Fruit fly (Drosophila melanogaster) whole organism, embryonic: ENCODE measurements around the gene comm.

Experiments used
- BEAF-32 ChIP-seq: fragments of 200-800 bp; sonication (Bioruptor generic); optimal IDR thresholded peaks from 3 replicates; lab custom pipeline; 2017; ENCODE audit warnings: missing biosample characterization, missing genetic modification characterization, mild to moderate bottlenecking, moderate library complexity, missing genetic modification reagents
- CG10147 ChIP-seq: fragments of 200-800 bp; sonication (Bioruptor generic); optimal IDR thresholded peaks from 2 replicates; lab custom pipeline; 2019; ENCODE audit warnings: missing biosample characterization, mild to moderate bottlenecking, missing genetic modification characterization, moderate library complexity
- CG10267 ChIP-seq: fragments of 200-800 bp; sonication (Bioruptor generic); optimal IDR thresholded peaks from 2 replicates; lab custom pipeline; 2018; ENCODE audit warnings: missing biosample characterization, mild to moderate bottlenecking, missing genetic modification characterization, moderate library complexity
- CG10979 ChIP-seq: fragments of 200-800 bp; sonication (Bioruptor generic); optimal IDR thresholded peaks from 2 replicates; lab custom pipeline; 2018; ENCODE audit warnings: missing biosample characterization, mild to moderate bottlenecking, missing genetic modification characterization, moderate library complexity
- CG11504 ChIP-seq: fragments of 200-800 bp; sonication (Bioruptor generic); optimal IDR thresholded peaks from 3 replicates; lab custom pipeline; 2019; ENCODE audit warnings: missing biosample characterization, mild to moderate bottlenecking, missing genetic modification characterization, moderate library complexity
- CG12236 ChIP-seq: fragments of 200-800 bp; sonication (Bioruptor generic); optimal IDR thresholded peaks from 2 replicates; lab custom pipeline; 2016; ENCODE audit warnings: missing biosample characterization, missing genetic modification characterization
- CG12391 ChIP-seq: fragments of 200-800 bp; sonication (Bioruptor generic); optimal IDR thresholded peaks from 3 replicates; lab custom pipeline; 2018; ENCODE audit warnings: missing biosample characterization, mild to moderate bottlenecking, missing genetic modification characterization, moderate library complexity
- CG13775 ChIP-seq: fragments of 200-800 bp; sonication (Bioruptor generic); optimal IDR thresholded peaks from 3 replicates; lab custom pipeline; 2017; ENCODE audit warnings: missing biosample characterization, mild to moderate bottlenecking, missing genetic modification characterization
- CG14710 ChIP-seq: fragments of 200-800 bp; sonication (Bioruptor generic); optimal IDR thresholded peaks from 3 replicates; lab custom pipeline; 2019; ENCODE audit warnings: missing biosample characterization, mild to moderate bottlenecking, missing genetic modification characterization, moderate library complexity
- CG15601 ChIP-seq: fragments of 200-800 bp; sonication (Bioruptor generic); optimal IDR thresholded peaks from 3 replicates; lab custom pipeline; 2019; ENCODE audit warnings: missing biosample characterization, mild to moderate bottlenecking, missing genetic modification characterization, moderate library complexity
- CG17361 ChIP-seq: fragments of 200-800 bp; sonication (Bioruptor generic); IDR thresholded peaks from 3 replicates; pipeline ENCODE4 v1.3.6; 2022; ENCODE audit warnings: missing biosample characterization, missing genetic modification characterization
- CG17829 ChIP-seq: fragments of 200-800 bp; optimal IDR thresholded peaks from 2 replicates; lab custom pipeline; 2019; ENCODE audit warnings: missing biosample characterization, mild to moderate bottlenecking, missing genetic modification characterization, moderate library complexity
- CG17912 ChIP-seq: fragments of 200-800 bp; sonication (Bioruptor generic); optimal IDR thresholded peaks from 2 replicates; lab custom pipeline; 2018; ENCODE audit warnings: missing biosample characterization, mild to moderate bottlenecking, missing genetic modification characterization
- CG18262 ChIP-seq: fragments of 200-800 bp; optimal IDR thresholded peaks from 3 replicates; lab custom pipeline; 2019; ENCODE audit warnings: missing biosample characterization, mild to moderate bottlenecking, missing genetic modification characterization, moderate library complexity
- CG2712 ChIP-seq: fragments of 200-800 bp; optimal IDR thresholded peaks from 3 replicates; lab custom pipeline; 2019; ENCODE audit warnings: missing biosample characterization, mild to moderate bottlenecking, missing genetic modification characterization, moderate library complexity
- CG30403 ChIP-seq: fragments of 200-800 bp; sonication (Bioruptor generic); optimal IDR thresholded peaks from 3 replicates; lab custom pipeline; 2016; ENCODE audit warnings: missing biosample characterization, missing genetic modification characterization
- CG33557 ChIP-seq: fragments of 200-800 bp; sonication (Bioruptor generic); optimal IDR thresholded peaks from 2 replicates; lab custom pipeline; 2019; ENCODE audit warnings: missing biosample characterization, mild to moderate bottlenecking, missing genetic modification characterization, moderate library complexity
- CG34422 ChIP-seq: fragments of 200-800 bp; sonication (Bioruptor generic); IDR thresholded peaks from 3 replicates; pipeline ENCODE4 v1.3.6; 2022; ENCODE audit warnings: missing biosample characterization, missing genetic modification characterization
- CG3838 ChIP-seq: fragments of 200-800 bp; sonication (Bioruptor generic); optimal IDR thresholded peaks from 3 replicates; lab custom pipeline; 2016; ENCODE audit warnings: missing biosample characterization, missing genetic modification characterization
- CG4328 ChIP-seq: fragments of 200-800 bp; sonication (Bioruptor generic); optimal IDR thresholded peaks from 3 replicates; lab custom pipeline; 2017; ENCODE audit warnings: missing biosample characterization, missing genetic modification reagents, missing genetic modification characterization
- CG4730 ChIP-seq: fragments of 200-800 bp; sonication (Bioruptor generic); IDR thresholded peaks from 2 replicates; pipeline ENCODE4 v1.3.6; 2022; ENCODE audit warnings: missing biosample characterization, missing genetic modification characterization
- CG7839 ChIP-seq: fragments of 200-800 bp; sonication (Bioruptor generic); optimal IDR thresholded peaks from 3 replicates; lab custom pipeline; 2018; ENCODE audit warnings: missing biosample characterization, mild to moderate bottlenecking, missing genetic modification characterization, moderate library complexity
- CG8388 ChIP-seq: fragments of 200-800 bp; sonication (Bioruptor generic); optimal IDR thresholded peaks from 2 replicates; lab custom pipeline; 2019; ENCODE audit warnings: missing biosample characterization, mild to moderate bottlenecking, missing genetic modification characterization, moderate library complexity
- CG8924 ChIP-seq: fragments of 200-800 bp; optimal IDR thresholded peaks from 3 replicates; lab custom pipeline; 2019; ENCODE audit warnings: missing biosample characterization, mild to moderate bottlenecking, missing genetic modification characterization, moderate library complexity
- CG9727 ChIP-seq: fragments of 200-800 bp; sonication (Bioruptor generic); optimal IDR thresholded peaks from 3 replicates; lab custom pipeline; 2017; ENCODE audit warnings: missing biosample characterization, mild to moderate bottlenecking, missing genetic modification characterization
- D ChIP-seq, 2 experiments: fragments of 200-800 bp in 1 of 2; fragments of >200 bp in 1 of 2; sonication (Bioruptor generic) in 1 of 2; optimal IDR thresholded peaks; 2 replicates in 1 of 2; 3 replicates in 1 of 2; lab custom pipeline; 2017; ENCODE audit warnings: mild to moderate bottlenecking in 1 of 2, missing biosample characterization in 1 of 2, missing genetic modification characterization in 1 of 2, missing genetic modification reagents in 1 of 2
- D19A ChIP-seq: fragments of 200-800 bp; optimal IDR thresholded peaks from 3 replicates; lab custom pipeline; 2019; ENCODE audit warnings: missing biosample characterization, mild to moderate bottlenecking, missing genetic modification characterization, moderate library complexity
- Fer1 ChIP-seq: fragments of 200-800 bp; sonication (Bioruptor generic); optimal IDR thresholded peaks from 2 replicates; lab custom pipeline; 2017; ENCODE audit warnings: missing biosample characterization, mild to moderate bottlenecking, missing genetic modification characterization
- GATAe ChIP-seq: fragments of 200-800 bp; sonication (Bioruptor generic); conservative IDR thresholded peaks from 2 replicates; pipeline ENCODE4 v1.3.6; 2022; ENCODE audit warnings: missing biosample characterization, missing genetic modification characterization
- Hr51 ChIP-seq, 2 experiments: fragments of 200-800 bp; sonication (Bioruptor generic); optimal IDR thresholded peaks; 2 replicates in 1 of 2; 3 replicates in 1 of 2; lab custom pipeline; 2016 to 2018; ENCODE audit warnings: missing biosample characterization in 2 of 2, missing genetic modification characterization in 2 of 2, mild to moderate bottlenecking in 1 of 2, moderate library complexity in 1 of 2
- Kr ChIP-seq: fragments of 200-800 bp; sonication (Bioruptor generic); optimal IDR thresholded peaks from 2 replicates; lab custom pipeline; 2017; ENCODE audit warnings: missing biosample characterization, mild to moderate bottlenecking, missing genetic modification characterization
- Oli ChIP-seq: fragments of 200-800 bp; sonication (Bioruptor generic); optimal IDR thresholded peaks from 2 replicates; lab custom pipeline; 2018; ENCODE audit warnings: missing biosample characterization, mild to moderate bottlenecking, missing genetic modification characterization, moderate library complexity
- Sox102F ChIP-seq: fragments of 200-800 bp; sonication (Bioruptor generic); optimal IDR thresholded peaks from 2 replicates; lab custom pipeline; 2018; ENCODE audit warnings: missing biosample characterization, mild to moderate bottlenecking, missing genetic modification characterization, moderate library complexity
- Xrp1 ChIP-seq: fragments of 200-800 bp; sonication (Bioruptor generic); IDR thresholded peaks from 2 replicates; pipeline ENCODE4 v1.3.6; 2022; ENCODE audit warnings: missing biosample characterization, missing genetic modification characterization
- ash1 ChIP-seq: fragments of 200-800 bp; sonication (Bioruptor generic); optimal IDR thresholded peaks from 2 replicates; lab custom pipeline; 2018; ENCODE audit warnings: missing biosample characterization, mild to moderate bottlenecking, missing genetic modification characterization
- bsh ChIP-seq, 2 experiments: fragments of 200-800 bp; sonication (Bioruptor generic); optimal IDR thresholded peaks; 2 replicates each; lab custom pipeline; 2017 to 2018; ENCODE audit warnings: mild to moderate bottlenecking in 2 of 2, missing biosample characterization in 2 of 2, missing genetic modification characterization in 2 of 2, moderate library complexity in 1 of 2
- gem ChIP-seq: fragments of 200-800 bp; sonication (Bioruptor generic); optimal IDR thresholded peaks from 2 replicates; lab custom pipeline; 2019; ENCODE audit warnings: missing biosample characterization, mild to moderate bottlenecking, missing genetic modification characterization, moderate library complexity
- ken ChIP-seq: fragments of 200-800 bp; sonication (Bioruptor generic); IDR thresholded peaks from 3 replicates; pipeline ENCODE4 v1.3.6; 2022; ENCODE audit warnings: missing biosample characterization, missing genetic modification characterization
- lola ChIP-seq, 3 experiments: fragments of >200 bp in 2 of 3; fragments of 200-800 bp in 1 of 3; sonication (Bioruptor generic) in 1 of 3; optimal IDR thresholded peaks; 2 replicates each; lab custom pipeline; 2017 to 2019; ENCODE audit warnings: missing biosample characterization in 3 of 3, missing genetic modification characterization in 3 of 3, mild to moderate bottlenecking in 1 of 3, moderate library complexity in 1 of 3
- nau ChIP-seq: fragments of 200-800 bp; sonication (Bioruptor generic); optimal IDR thresholded peaks from 3 replicates; lab custom pipeline; 2017; ENCODE audit warnings: missing biosample characterization, mild to moderate bottlenecking, missing genetic modification characterization, missing genetic modification reagents
- org-1 ChIP-seq: fragments of 200-800 bp; sonication (Bioruptor generic); optimal IDR thresholded peaks from 2 replicates; lab custom pipeline; 2017; ENCODE audit warnings: missing biosample characterization, missing genetic modification characterization
- pum ChIP-seq: fragments of 200-800 bp; sonication (Bioruptor generic); optimal IDR thresholded peaks from 2 replicates; lab custom pipeline; 2016; ENCODE audit warnings: missing biosample characterization, missing genetic modification characterization
- tap ChIP-seq: fragments of 200-800 bp; optimal IDR thresholded peaks from 3 replicates; lab custom pipeline; 2019; ENCODE audit warnings: missing biosample characterization, mild to moderate bottlenecking, missing genetic modification characterization, moderate library complexity
- toy ChIP-seq: fragments of 200-800 bp; sonication (Bioruptor generic); IDR thresholded peaks from 2 replicates; pipeline ENCODE4 v1.3.6; 2022; ENCODE audit warnings: missing biosample characterization, missing genetic modification characterization
- tx ChIP-seq: fragments of 200-800 bp; sonication (Bioruptor generic); optimal IDR thresholded peaks from 2 replicates; lab custom pipeline; 2016; ENCODE audit warnings: missing biosample characterization, missing genetic modification characterization
- zen2 ChIP-seq: fragments of 200-800 bp; sonication (Bioruptor generic); IDR thresholded peaks from 3 replicates; pipeline ENCODE4 v1.3.6; 2022; ENCODE audit warnings: missing biosample characterization, missing genetic modification characterization; ENCODE audit not compliant: partially characterized antibody
- zf30C ChIP-seq: fragments of 200-800 bp; sonication (Bioruptor generic); optimal IDR thresholded peaks from 3 replicates; lab custom pipeline; 2018; ENCODE audit warnings: missing biosample characterization, mild to moderate bottlenecking, missing genetic modification characterization
- zfh1 ChIP-seq: fragments of 200-800 bp; sonication (Bioruptor generic); IDR thresholded peaks from 3 replicates; pipeline ENCODE4 v1.3.6; 2022; ENCODE audit warnings: missing biosample characterization, missing genetic modification characterization

The comm gene

DNA sequence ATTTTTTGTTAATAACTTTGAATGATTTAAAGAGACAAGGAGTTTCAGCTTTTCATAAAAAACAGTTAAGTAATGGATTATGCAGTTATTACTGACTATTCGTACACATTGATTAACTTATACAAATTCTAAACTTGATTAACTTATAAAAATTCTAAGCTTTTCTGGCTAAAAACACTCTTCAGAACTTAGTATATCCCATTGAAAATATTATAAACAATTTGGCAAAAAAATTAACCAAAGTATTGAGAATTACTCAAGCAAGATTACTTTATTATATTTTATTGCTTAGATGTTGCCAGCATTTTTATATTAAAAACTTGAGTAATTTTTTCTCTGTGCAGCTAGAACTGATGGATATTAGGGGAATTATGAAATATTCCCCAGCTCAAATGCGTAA is 49.2 kb upstream of the comm start (continued):
- TF ChIP-seq CG17829 (peak; percentile 13), CG7839 (tag; lab: Kevin White, UChicago) (peak; percentile 41), CG4730 (GFP tag; lab: Robert Waterston, UW) (no peak), D19A (tag; lab: Kevin White, UChicago) (peak; percentile 7), CG15601 (tag; lab: Kevin White, UChicago) (no peak), toy (GFP tag; lab: Robert Waterston, UW) (no peak), CG2712 (tag; lab: Kevin White, UChicago) (peak; percentile 52), CG14710 (peak; percentile 61), org-1 (no peak), lola (GFP tag; optimal IDR thresholded peaks at IDR 0.05; lab: Kevin White, UChicago) (peak in 1 of 3 experiments; percentile 73), Oli (peak; percentile 0), CG18262 (peak; percentile 67), gem (peak; percentile 49), GATAe (GFP tag; lab: Robert Waterston, UW) (no peak), Sox102F (GFP tag; lab: Kevin White, UChicago) (peak; percentile 23), CG12391 (tag; lab: Kevin White, UChicago) (peak; percentile 19), CG34422 (GFP tag; lab: Robert Waterston, UW) (no peak), bsh (GFP tag; optimal IDR thresholded peaks at IDR 0.05; lab: Kevin White, UChicago) (peak in 1 of 2 experiments; percentile 35), zen2 (GFP tag; lab: Robert Waterston, UW) (no peak), zf30C (GFP tag; lab: Kevin White, UChicago) (peak; percentile 29), CG33557 (GFP tag; lab: Kevin White, UChicago) (peak; percentile 22), CG10267 (tag; lab: Kevin White, UChicago) (peak; percentile 30), CG10147 (GFP tag; lab: Kevin White, UChicago) (no peak), CG10979 (tag; lab: Kevin White, UChicago) (peak; percentile 50), CG9727 (GFP tag; lab: Kevin White, UChicago) (peak; percentile 15), CG12236 (GFP tag; lab: Kevin White, UChicago) (no peak), CG17361 (GFP tag; lab: Robert Waterston, UW) (peak; percentile 69; the same call in 2 of the 3 replicates), CG30403 (GFP tag; lab: Kevin White, UChicago) (peak; percentile 0)

DNA sequence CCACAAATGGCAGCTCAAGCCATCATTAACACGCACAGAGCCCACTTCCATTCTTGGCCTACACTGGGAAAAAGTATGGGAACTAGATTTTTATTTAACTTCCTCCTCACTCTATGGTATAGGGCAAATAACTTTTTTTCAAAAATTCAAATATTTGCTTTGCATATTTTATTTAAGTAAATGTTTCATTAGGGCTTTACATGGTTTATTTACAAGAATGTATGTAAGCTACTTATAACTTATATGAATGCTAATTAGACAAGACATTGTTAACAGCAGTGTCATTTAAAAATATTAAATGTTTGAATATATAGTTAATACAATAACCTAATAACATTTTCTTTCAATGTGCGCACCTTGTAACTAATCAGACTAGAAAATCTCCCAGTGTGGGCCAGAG is 47.3 kb upstream of the comm start:
- TF ChIP-seq zfh1 (no peak), CG10267 (tag; lab: Kevin White, UChicago) (peak; percentile 40), Kr (GFP tag; lab: Kevin White, UChicago) (no peak), Fer1 (peak; percentile 13), CG10979 (tag; lab: Kevin White, UChicago) (peak; percentile 65), CG17912 (GFP tag; lab: Kevin White, UChicago) (no peak), CG30403 (GFP tag; lab: Kevin White, UChicago) (peak; percentile 15), BEAF-32 (GFP tag; lab: Kevin White, UChicago) (no peak), ken (GFP tag; lab: Robert Waterston, UW) (no peak), tx (GFP tag; lab: Kevin White, UChicago) (no peak), CG3838 (no peak), Xrp1 (GFP tag; lab: Robert Waterston, UW) (peak; percentile 40; the same call in 1 of the 2 replicates), lola (GFP tag; optimal IDR thresholded peaks at IDR 0.05; lab: Kevin White, UChicago) (peak in 1 of 3 experiments; percentile 58), nau (GFP tag; lab: Kevin White, UChicago) (no peak), CG4328 (no peak), D (optimal IDR thresholded peaks at IDR 0.05; lab: Kevin White, UChicago) (no peak), D (GFP tag; optimal IDR thresholded peaks at IDR 0.05; lab: Kevin White, UChicago) (peak; percentile 17), pum (GFP tag; lab: Kevin White, UChicago) (no peak), CG13775 (GFP tag; lab: Kevin White, UChicago) (peak; percentile 6), CG8388 (GFP tag; lab: Kevin White, UChicago) (peak; percentile 20), CG11504 (tag; lab: Kevin White, UChicago) (peak; percentile 62), Hr51 (GFP tag; optimal IDR thresholded peaks at IDR 0.05; lab: Kevin White, UChicago) (peak in 1 of 2 experiments; percentile 31), tap (tag; lab: Kevin White, UChicago) (peak; percentile 17), CG14710 (peak; percentile 55), CG8924 (tag; lab: Kevin White, UChicago) (peak; percentile 39), ash1 (no peak)
